Fruit fly (Drosophila melanogaster) Kc167 (cell line): ENCODE data around the gene wuho.

ENCODE experiments used
- Myc ChIP-seq: fragments of >200 bp; optimal IDR thresholded peaks from 2 replicates; lab custom pipeline; 2017; ENCODE audit warnings: missing external identifiers
- Sin3A ChIP-seq: fragments of >200 bp; optimal IDR thresholded peaks from 2 replicates; lab custom pipeline; 2018; ENCODE audit warnings: missing external identifiers
- h ChIP-seq: fragments of >200 bp; optimal IDR thresholded peaks from 3 replicates; lab custom pipeline; 2018; ENCODE audit warnings: missing external identifiers
- insv ChIP-seq: fragments of >200 bp; optimal IDR thresholded peaks from 3 replicates; lab custom pipeline; 2018; ENCODE audit warnings: missing external identifiers
- psq ChIP-seq: fragments of >200 bp; optimal IDR thresholded peaks from 2 replicates; lab custom pipeline; 2017; ENCODE audit warnings: missing external identifiers
- ttk ChIP-seq: sonication (Bioruptor generic); optimal IDR thresholded peaks from 2 replicates; lab custom pipeline; 2017; ENCODE audit warnings: missing external identifiers

dm6 chrX:6304203-6304602 lies 16.3 kb downstream of the wuho start:
- TF ChIP-seq h (lab: Kevin White, UChicago) (no peak), ttk (no peak), psq (lab: Kevin White, UChicago) (no peak), insv (lab: Kevin White, UChicago) (no peak), Sin3A (lab: Kevin White, UChicago) (no peak), Myc (no peak)
